Fruit fly (Drosophila melanogaster) Kc167 (cell line): ENCODE data around the gene amd.

Experiments
- Myc ChIP-seq: fragments of >200 bp; optimal IDR thresholded peaks from 2 replicates; lab custom pipeline; 2017; ENCODE audit warnings: missing external identifiers
- Sin3A ChIP-seq: fragments of >200 bp; optimal IDR thresholded peaks from 2 replicates; lab custom pipeline; 2018; ENCODE audit warnings: missing external identifiers
- h ChIP-seq: fragments of >200 bp; optimal IDR thresholded peaks from 3 replicates; lab custom pipeline; 2018; ENCODE audit warnings: missing external identifiers
- insv ChIP-seq: fragments of >200 bp; optimal IDR thresholded peaks from 3 replicates; lab custom pipeline; 2018; ENCODE audit warnings: missing external identifiers
- psq ChIP-seq: fragments of >200 bp; optimal IDR thresholded peaks from 2 replicates; lab custom pipeline; 2017; ENCODE audit warnings: missing external identifiers
- ttk ChIP-seq: sonication (Bioruptor generic); optimal IDR thresholded peaks from 2 replicates; lab custom pipeline; 2017; ENCODE audit warnings: missing external identifiers

Gene amd

dm6 chr2L:19114183-19114776 lies 4.3 kb downstream of the amd start, which contains the start of gene CG10561:
CG10561 (plus strand) TSS chr2L:19114401.
- TF ChIP-seq Sin3A (lab: Kevin White, UChicago): no peak
- no peak for TF ChIP-seq insv (lab: Kevin White, UChicago)
- no peak for TF ChIP-seq Myc (lab: Kevin White, UChicago)
- TF ChIP-seq ttk (lab: Kevin White, UChicago): no peak
- no peak for TF ChIP-seq psq (lab: Kevin White, UChicago)
- TF ChIP-seq h: no peak

dm6 chr2L:19120196-19120950 lies 10.4 kb downstream of the amd start, which contains the start of gene Ddc:
Ddc (minus strand) TSS chr2L:19120306.
- no peak for TF ChIP-seq ttk (lab: Kevin White, UChicago)
- TF ChIP-seq insv (lab: Kevin White, UChicago): no peak
- TF ChIP-seq Myc (lab: Kevin White, UChicago): no peak
- no peak for TF ChIP-seq h
- TF ChIP-seq Sin3A (lab: Kevin White, UChicago): no peak
- no peak for TF ChIP-seq psq (lab: Kevin White, UChicago)

dm6 chr2L:19120984-19121383 lies 11.0 kb downstream of the amd start:
- TF ChIP-seq ttk (lab: Kevin White, UChicago): no peak
- TF ChIP-seq insv (lab: Kevin White, UChicago): no peak
- TF ChIP-seq psq (lab: Kevin White, UChicago): no peak
- TF ChIP-seq Sin3A (lab: Kevin White, UChicago): no peak
- TF ChIP-seq h: no peak
- TF ChIP-seq Myc (lab: Kevin White, UChicago): no peak

- TF ChIP-seq Sin3A (lab: Kevin White, UChicago): no peak
- TF ChIP-seq ttk (lab: Kevin White, UChicago): no peak
- TF ChIP-seq h: no peak
- TF ChIP-seq insv (lab: Kevin White, UChicago): no peak
- TF ChIP-seq psq (lab: Kevin White, UChicago): no peak
- no peak for TF ChIP-seq Myc (lab: Kevin White, UChicago)
Measured at dm6 chr2L:19123472-19124070, 13.6 kb downstream of the amd start, which contains the start of gene Phb1. Phb1 (minus strand) TSS chr2L:19123869.

- TF ChIP-seq Sin3A (lab: Kevin White, UChicago) (peak; percentile 40), ttk (lab: Kevin White, UChicago) (no peak), psq (lab: Kevin White, UChicago) (no peak), Myc (lab: Kevin White, UChicago) (no peak), insv (lab: Kevin White, UChicago) (no peak), h (no peak)
Measured at dm6 chr2L:19126888-19127287, 16.9 kb downstream of the amd start.

dm6 chr2L:19131905-19132402 lies 22.0 kb downstream of the amd start, which contains the start of the genes AsnRS and DCTN6-p27:
AsnRS (minus strand) TSS chr2L:19131954.
DCTN6-p27 (plus strand) TSS chr2L:19132323.
- no peak for TF ChIP-seq Sin3A (lab: Kevin White, UChicago)
- no peak for TF ChIP-seq insv (lab: Kevin White, UChicago)
- TF ChIP-seq Myc (lab: Kevin White, UChicago): no peak
- no peak for TF ChIP-seq h
- no peak for TF ChIP-seq ttk (lab: Kevin White, UChicago)
- no peak for TF ChIP-seq psq (lab: Kevin White, UChicago)

dm6 chr2L:19133465-19134365 lies 23.8 kb downstream of the amd start, which contains the start of gene brat:
brat (plus strand) TSS chr2L:19133816.
- TF ChIP-seq h (peak; percentile 10), insv (lab: Kevin White, UChicago) (no peak)

- TF ChIP-seq Sin3A (lab: Kevin White, UChicago) (no peak), Myc (lab: Kevin White, UChicago) (no peak), psq (lab: Kevin White, UChicago) (no peak), ttk (lab: Kevin White, UChicago) (no peak), insv (lab: Kevin White, UChicago) (no peak), h (no peak)
Measured at dm6 chr2L:19134366-19134689, 24.4 kb downstream of the amd start.

dm6 chr2L:19134814-19135523 lies 25.0 kb downstream of the amd start, which contains the start of gene Polr1D:
Polr1D (minus strand) TSS chr2L:19135233.
- no peak for TF ChIP-seq Sin3A (lab: Kevin White, UChicago)
- no peak for TF ChIP-seq h
- no peak for TF ChIP-seq insv (lab: Kevin White, UChicago)
- no peak for TF ChIP-seq psq (lab: Kevin White, UChicago)
- no peak for TF ChIP-seq Myc (lab: Kevin White, UChicago)
- no peak for TF ChIP-seq ttk (lab: Kevin White, UChicago)
